Fruit fly (Drosophila melanogaster) whole organism, pupa: ENCODE results near the gene CG18178.

Experiments used
- CG15710 ChIP-seq: fragments of 200-800 bp; sonication (Bioruptor generic); optimal IDR thresholded peaks from 2 replicates; lab custom pipeline; 2018; ENCODE audit warnings: missing biosample characterization, mild to moderate bottlenecking, missing genetic modification characterization, moderate library complexity
- EcR ChIP-seq: fragments of 200-800 bp; sonication (Bioruptor generic); optimal IDR thresholded peaks from 3 replicates; lab custom pipeline; 2019; ENCODE audit warnings: missing biosample characterization, missing genetic modification characterization, mild to moderate bottlenecking, moderate library complexity, missing genetic modification reagents

DNA sequence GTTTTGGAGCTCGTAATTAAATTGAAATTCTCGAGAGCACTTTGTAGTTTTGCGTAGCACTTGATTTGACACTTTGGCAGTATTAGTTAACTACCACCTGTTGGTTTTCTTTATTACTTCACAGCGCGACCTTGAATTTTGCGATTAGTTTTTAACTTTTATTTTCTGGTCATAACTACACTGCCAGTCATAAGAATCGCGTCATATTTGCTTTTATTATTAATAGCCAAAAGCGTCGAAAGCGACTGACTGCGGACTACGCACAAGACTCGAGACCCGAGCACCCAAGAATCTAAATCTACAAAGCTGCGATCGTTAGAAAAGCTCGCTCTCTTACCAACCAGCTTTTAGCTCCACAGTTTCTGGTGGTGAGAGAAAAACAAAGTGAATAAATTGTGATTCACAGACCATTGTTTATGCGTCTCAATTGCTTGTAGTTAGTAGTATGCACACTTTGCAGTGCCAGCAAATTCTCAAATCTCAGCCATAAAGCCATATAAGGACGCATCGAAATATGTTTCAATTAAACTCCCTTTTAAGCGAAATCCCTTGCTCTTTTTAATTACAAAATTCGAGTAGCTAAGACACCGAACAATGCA, 41.3 kb upstream of the CG18178 start, which contains the start of gene CG42268:
- TF ChIP-seq CG15710: no peak
- no peak for TF ChIP-seq EcR
